Fruit fly (Drosophila melanogaster) S2 (cell line): ENCODE measurements around the gene CG15317.
A peak's percentile ranks its signal among the peaks of the same experiment; 100 is the strongest.

Experiments used
- CG8478 ChIP-seq: fragments of >200 bp; optimal IDR thresholded peaks from 2 replicates; lab custom pipeline; 2018
- CTCF ChIP-seq, 2 experiments: fragments of >200 bp; optimal IDR thresholded peaks; 2 replicates each; lab custom pipeline; 2018

CG15317 gene

DNA sequence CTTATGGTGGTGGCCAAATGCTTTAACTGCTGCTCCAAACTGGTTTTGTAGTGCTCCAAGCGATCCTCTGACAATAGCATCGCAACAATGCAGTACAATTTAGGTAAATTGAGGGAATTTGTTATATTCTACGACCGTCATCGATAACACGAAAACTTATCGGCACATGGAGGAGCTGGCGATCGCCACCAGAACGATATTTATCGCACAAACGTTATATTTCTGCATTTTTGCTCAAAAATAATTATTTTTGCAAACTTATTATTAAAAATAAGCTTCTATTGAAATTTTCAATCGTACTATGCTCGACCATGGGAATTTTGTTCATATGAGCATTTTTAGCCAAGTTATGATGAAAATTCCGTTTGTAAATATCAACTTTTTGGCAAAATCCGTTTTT lies at the start of gene CG15317:
Gene CG15317 (minus strand): TSS at position 148 of the 400 bp plus-strand sequence.
- TF ChIP-seq CTCF (optimal IDR thresholded peaks at IDR 0.05; lab: Kevin White, UChicago) (no peak), CG8478 (lab: Kevin White, UChicago) (no peak)

- no peak for TF ChIP-seq CG8478 (lab: Kevin White, UChicago)
- TF ChIP-seq CTCF (optimal IDR thresholded peaks at IDR 0.05; lab: Kevin White, UChicago): no peak
Measured at dm6 chrX:9605783-9606182, 49.4 kb upstream of the CG15317 start, which contains the start of gene Lst8. Gene Lst8, minus strand, starts transcription at chrX:9605969.

DNA sequence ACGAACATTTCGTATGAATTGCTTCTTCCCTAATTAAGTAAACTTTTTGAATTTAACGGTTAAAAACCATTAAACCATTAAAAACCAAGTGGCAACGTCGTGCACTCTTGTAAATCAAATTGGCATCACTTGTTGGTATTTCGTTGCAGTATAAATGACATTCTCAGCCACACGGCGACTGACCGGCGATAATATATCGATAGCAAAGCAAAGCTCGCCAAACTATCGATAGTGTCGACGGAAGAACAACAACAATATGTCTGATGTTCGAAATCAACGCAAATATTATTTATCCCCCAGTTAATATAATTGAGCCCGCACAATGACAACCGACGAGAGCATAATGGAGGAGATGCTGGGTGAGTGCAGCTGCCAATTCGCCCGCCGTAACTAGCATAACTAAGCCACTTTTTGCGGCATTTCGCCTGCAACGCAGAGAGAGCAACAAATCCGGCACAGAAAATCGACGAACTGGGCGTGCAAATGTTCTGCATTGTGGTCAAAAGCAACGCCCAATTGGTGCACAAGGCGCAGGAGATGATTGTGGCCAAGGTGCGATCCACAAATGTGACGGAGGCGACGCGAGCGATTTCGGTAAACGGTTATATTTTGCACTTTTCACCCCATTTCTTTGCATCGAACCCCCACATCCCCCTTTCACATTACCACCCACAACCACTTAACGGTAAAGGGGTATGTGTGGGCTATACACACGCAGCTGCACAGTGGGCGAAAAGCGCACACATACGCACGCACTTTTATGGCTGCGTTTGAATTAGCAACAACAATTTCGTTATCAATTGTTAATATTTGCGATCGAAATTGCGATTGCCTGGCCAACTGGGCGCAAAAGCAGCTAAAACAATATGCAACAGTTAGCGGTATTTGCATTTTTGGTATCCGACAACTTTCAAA lies 44.7 kb upstream of the CG15317 start, which contains the start of gene Gga:
Gene Gga (plus strand): TSS at position 213 of the 915 bp plus-strand sequence.
- TF ChIP-seq CTCF (optimal IDR thresholded peaks at IDR 0.05; lab: Kevin White, UChicago): peak; percentile 29 to 36
- no peak for TF ChIP-seq CG8478 (lab: Kevin White, UChicago)

DNA sequence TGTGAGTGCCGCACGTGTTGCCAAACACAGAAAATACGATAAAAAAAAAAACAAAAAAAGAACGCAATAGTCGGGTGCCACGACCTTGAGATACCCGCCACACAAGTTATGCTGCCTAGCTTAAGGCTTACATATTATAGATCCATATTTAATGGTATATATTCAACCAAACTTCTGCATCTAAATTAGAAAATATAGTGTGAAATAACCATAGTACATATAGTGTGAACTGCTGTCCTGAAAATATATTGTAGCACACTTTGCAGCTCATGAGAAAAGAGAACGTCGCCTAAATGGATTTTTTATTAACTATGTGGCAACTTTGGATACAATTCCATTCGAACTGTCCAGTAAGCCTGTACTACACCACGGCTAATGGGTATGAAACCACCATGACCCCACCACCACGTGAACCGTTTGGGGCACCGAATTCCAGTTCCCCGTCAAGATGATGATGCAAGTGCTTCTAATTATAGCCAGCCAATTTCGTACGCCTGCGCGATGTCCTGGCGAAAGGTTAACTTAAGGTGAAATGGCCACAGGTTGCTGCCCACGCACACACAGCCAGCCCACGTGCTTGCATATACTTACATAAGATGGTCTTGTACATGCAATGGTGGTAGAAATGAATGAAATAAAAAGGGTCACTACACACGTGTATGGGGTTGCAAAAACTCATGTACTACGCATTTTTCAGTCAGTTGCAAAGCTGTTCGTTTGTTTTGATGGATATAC lies 43.9 kb upstream of the CG15317 start:
- TF ChIP-seq CG8478 (lab: Kevin White, UChicago): no peak
- peak in 1 of 2 experiments; percentile 21 for TF ChIP-seq CTCF (optimal IDR thresholded peaks at IDR 0.05; lab: Kevin White, UChicago)

DNA sequence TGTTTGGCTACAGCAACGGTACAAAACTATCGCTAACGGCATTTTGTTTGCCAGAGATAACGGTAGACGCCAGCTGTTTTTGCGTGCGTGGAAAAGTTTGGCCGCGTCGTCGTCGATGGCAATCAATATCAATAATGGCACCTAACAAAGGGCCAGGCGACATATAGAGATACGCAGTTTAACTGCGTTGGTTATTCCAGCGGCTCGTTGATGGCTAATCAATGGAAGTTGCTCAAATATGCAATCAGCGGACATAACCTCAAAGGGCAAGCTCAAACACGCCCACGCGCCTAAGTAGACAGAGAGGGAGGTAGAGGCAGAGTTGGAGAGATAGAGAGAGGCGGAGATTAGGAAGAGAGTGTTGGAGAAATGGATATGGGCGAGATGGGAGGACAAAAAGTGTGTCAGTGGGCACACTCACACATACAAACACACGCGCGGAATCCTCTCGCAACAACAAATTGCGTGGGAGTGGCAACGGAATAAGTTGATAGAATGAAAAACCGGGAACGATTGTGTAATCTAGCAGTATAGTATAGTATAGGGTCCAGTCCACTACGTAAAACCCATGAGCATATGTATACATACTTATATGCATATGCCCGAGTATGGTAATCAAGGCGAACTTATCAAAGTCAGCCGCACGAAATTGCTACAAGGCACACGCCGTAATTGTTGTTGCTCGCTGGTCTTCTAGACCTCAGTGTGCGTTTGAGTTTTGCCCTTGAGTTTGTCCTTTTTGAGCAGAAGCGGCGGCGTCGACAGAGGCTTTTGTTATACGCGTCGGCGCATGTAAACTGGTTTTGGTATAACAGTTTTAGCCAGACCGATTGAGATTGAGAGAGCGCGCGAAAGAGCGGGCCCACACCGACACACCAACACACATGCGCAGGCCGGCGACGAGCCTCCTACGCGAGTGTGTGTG lies 43.1 kb upstream of the CG15317 start:
- TF ChIP-seq CTCF (optimal IDR thresholded peaks at IDR 0.05; lab: Kevin White, UChicago) (no peak), CG8478 (lab: Kevin White, UChicago) (no peak)

- TF ChIP-seq CTCF (optimal IDR thresholded peaks at IDR 0.05; lab: Kevin White, UChicago): no peak
- no peak for TF ChIP-seq CG8478 (lab: Kevin White, UChicago)
Measured at dm6 chrX:9598106-9598505, 41.8 kb upstream of the CG15317 start.

- TF ChIP-seq CG8478 (lab: Kevin White, UChicago) (no peak), CTCF (optimal IDR thresholded peaks at IDR 0.05; lab: Kevin White, UChicago) (peak; percentile 68 to 75)
Measured at dm6 chrX:9595312-9595931, 39.1 kb upstream of the CG15317 start.

dm6 chrX:9594446-9594845 lies 38.1 kb upstream of the CG15317 start:
- TF ChIP-seq CG8478 (lab: Kevin White, UChicago) (no peak), CTCF (optimal IDR thresholded peaks at IDR 0.05; lab: Kevin White, UChicago) (no peak)

- TF ChIP-seq CG8478 (lab: Kevin White, UChicago) (no peak), CTCF (optimal IDR thresholded peaks at IDR 0.05; lab: Kevin White, UChicago) (no peak)
Measured at dm6 chrX:9590592-9590991, 34.2 kb upstream of the CG15317 start.

DNA sequence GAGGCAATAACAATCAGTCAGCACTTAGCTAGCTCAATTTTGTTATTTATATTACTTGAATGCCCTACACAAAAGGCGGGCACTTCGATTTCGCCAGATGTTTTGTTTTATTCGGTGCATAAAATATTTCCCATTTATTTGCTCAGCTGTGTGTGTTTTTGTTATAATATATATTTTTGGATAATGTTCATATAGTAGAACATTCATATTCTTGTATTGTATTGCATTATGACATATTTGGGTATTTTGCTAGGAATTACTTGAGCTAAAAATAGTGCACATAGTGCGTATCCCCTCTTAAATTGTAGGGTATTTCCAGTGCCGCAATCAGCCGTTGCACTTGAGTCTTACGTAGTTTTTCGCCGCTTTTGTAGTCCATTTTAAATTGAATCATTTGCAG lies 33.6 kb upstream of the CG15317 start:
- TF ChIP-seq CTCF (optimal IDR thresholded peaks at IDR 0.05; lab: Kevin White, UChicago) (no peak), CG8478 (lab: Kevin White, UChicago) (no peak)

DNA sequence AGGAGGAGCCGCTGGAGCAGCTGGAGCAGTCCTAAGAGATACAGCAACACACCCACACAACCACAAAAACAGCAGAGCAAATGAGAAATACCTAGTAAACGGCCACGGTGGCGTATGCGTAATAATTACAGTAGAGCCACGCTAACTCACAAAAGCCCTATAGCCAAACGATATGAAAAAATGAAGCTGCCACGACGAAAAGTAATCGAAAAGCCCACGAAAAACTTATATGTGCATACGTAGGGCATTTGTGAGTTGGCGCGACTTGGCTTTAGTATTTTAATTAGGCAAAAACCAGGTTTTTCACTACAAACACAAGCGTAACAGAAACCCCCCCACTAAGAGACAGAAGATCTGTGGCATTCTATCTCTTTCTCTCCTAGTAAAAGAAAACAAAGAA lies 31.5 kb upstream of the CG15317 start:
- no peak for TF ChIP-seq CTCF (optimal IDR thresholded peaks at IDR 0.05; lab: Kevin White, UChicago)
- no peak for TF ChIP-seq CG8478 (lab: Kevin White, UChicago)

- no peak for TF ChIP-seq CTCF (optimal IDR thresholded peaks at IDR 0.05; lab: Kevin White, UChicago)
- TF ChIP-seq CG8478 (lab: Kevin White, UChicago): no peak
Measured at dm6 chrX:9586627-9587026, 30.3 kb upstream of the CG15317 start.

dm6 chrX:9586038-9586437 lies 29.7 kb upstream of the CG15317 start:
- TF ChIP-seq CTCF (optimal IDR thresholded peaks at IDR 0.05; lab: Kevin White, UChicago) (no peak), CG8478 (lab: Kevin White, UChicago) (no peak)
